Fruit fly (Drosophila melanogaster) whole organism, embryonic: ENCODE data around the gene Syt1.

Experiments used
- ATbp ChIP-seq: fragments of 200-800 bp; sonication (Bioruptor generic); optimal IDR thresholded peaks from 2 replicates; lab custom pipeline; 2017; ENCODE audit warnings: missing biosample characterization, mild to moderate bottlenecking, missing genetic modification characterization, missing genetic modification reagents
- Antp ChIP-seq: fragments of 200-800 bp; sonication (Bioruptor generic); optimal IDR thresholded peaks from 3 replicates; lab custom pipeline; 2016; ENCODE audit warnings: missing biosample characterization, missing genetic modification characterization
- Atf3 ChIP-seq: fragments of 200-800 bp; sonication (Bioruptor generic); optimal IDR thresholded peaks from 3 replicates; lab custom pipeline; 2016; ENCODE audit warnings: missing biosample characterization, missing genetic modification characterization
- Bgb ChIP-seq: fragments of 200-800 bp; sonication (Bioruptor generic); IDR thresholded peaks from 2 replicates; pipeline ENCODE4 v1.3.6; 2022; ENCODE audit warnings: missing biosample characterization, missing genetic modification characterization; ENCODE audit not compliant: partially characterized antibody
- CG10321 ChIP-seq: fragments of 200-800 bp; sonication (Bioruptor generic); IDR thresholded peaks from 2 replicates; pipeline ENCODE4 v1.3.6; 2022; ENCODE audit warnings: missing biosample characterization, missing genetic modification characterization
- CG1233 ChIP-seq: fragments of 200-800 bp; sonication (Bioruptor generic); optimal IDR thresholded peaks from 4 replicates; lab custom pipeline; 2018; ENCODE audit warnings: missing biosample characterization, mild to moderate bottlenecking, missing genetic modification characterization
- CG12391 ChIP-seq: fragments of 200-800 bp; sonication (Bioruptor generic); optimal IDR thresholded peaks from 3 replicates; lab custom pipeline; 2018; ENCODE audit warnings: missing biosample characterization, mild to moderate bottlenecking, missing genetic modification characterization, moderate library complexity
- CG15601 ChIP-seq: fragments of 200-800 bp; sonication (Bioruptor generic); optimal IDR thresholded peaks from 3 replicates; lab custom pipeline; 2019; ENCODE audit warnings: missing biosample characterization, mild to moderate bottlenecking, missing genetic modification characterization, moderate library complexity
- CG17186 ChIP-seq: fragments of 200-800 bp; sonication (Bioruptor generic); optimal IDR thresholded peaks from 3 replicates; lab custom pipeline; 2017; ENCODE audit warnings: missing biosample characterization, missing genetic modification reagents, missing genetic modification characterization
- CG17612 ChIP-seq: fragments of 200-800 bp; sonication (Bioruptor generic); IDR thresholded peaks from 2 replicates; pipeline ENCODE4 v1.3.6; 2022; ENCODE audit warnings: missing biosample characterization, missing genetic modification characterization
- CG18764 ChIP-seq: fragments of 200-800 bp; sonication (Bioruptor generic); optimal IDR thresholded peaks from 3 replicates; lab custom pipeline; 2016; ENCODE audit warnings: missing biosample characterization, missing genetic modification characterization
- CG3163 ChIP-seq: fragments of 200-800 bp; sonication (Bioruptor generic); optimal IDR thresholded peaks from 3 replicates; lab custom pipeline; 2016; ENCODE audit warnings: missing biosample characterization, missing genetic modification characterization
- CG5953 ChIP-seq: fragments of 200-800 bp; sonication (Bioruptor generic); IDR thresholded peaks from 2 replicates; pipeline ENCODE4 v1.3.6; 2022; ENCODE audit warnings: missing biosample characterization, missing genetic modification characterization
- CG6683 ChIP-seq: fragments of 200-800 bp; sonication (Bioruptor generic); optimal IDR thresholded peaks from 2 replicates; lab custom pipeline; 2017; ENCODE audit warnings: missing biosample characterization, mild to moderate bottlenecking, missing genetic modification characterization, missing genetic modification reagents
- CG6689 ChIP-seq: fragments of 200-800 bp; sonication (Bioruptor generic); IDR thresholded peaks from 2 replicates; pipeline ENCODE4 v1.3.6; 2022; ENCODE audit warnings: missing biosample characterization, missing genetic modification characterization
- CG7357 ChIP-seq: fragments of 200-800 bp; sonication (Bioruptor generic); IDR thresholded peaks from 3 replicates; pipeline ENCODE4 v1.3.6; 2022; ENCODE audit warnings: missing biosample characterization, missing genetic modification characterization
- Fer1 ChIP-seq: fragments of 200-800 bp; sonication (Bioruptor generic); optimal IDR thresholded peaks from 2 replicates; lab custom pipeline; 2017; ENCODE audit warnings: missing biosample characterization, mild to moderate bottlenecking, missing genetic modification characterization
- Fer3 ChIP-seq: fragments of 200-800 bp; sonication (Bioruptor generic); optimal IDR thresholded peaks from 2 replicates; lab custom pipeline; 2018; ENCODE audit warnings: missing biosample characterization, mild to moderate bottlenecking, missing genetic modification characterization, moderate library complexity
- HLH3B ChIP-seq: fragments of 200-800 bp; sonication (Bioruptor generic); IDR thresholded peaks from 2 replicates; pipeline ENCODE4 v1.3.6; 2022; ENCODE audit warnings: missing biosample characterization, missing genetic modification characterization
- HLHmδ ChIP-seq: fragments of 200-800 bp; sonication (Bioruptor generic); optimal IDR thresholded peaks from 2 replicates; lab custom pipeline; 2018; ENCODE audit warnings: missing biosample characterization, mild to moderate bottlenecking, missing genetic modification characterization, moderate library complexity
- MBD-R2 ChIP-seq: fragments of 200-800 bp; sonication (Bioruptor generic); IDR thresholded peaks from 2 replicates; pipeline ENCODE4 v1.3.6; 2022; ENCODE audit warnings: missing biosample characterization, missing genetic modification characterization
- NC2β ChIP-seq: fragments of 200-800 bp; sonication (Bioruptor generic); optimal IDR thresholded peaks from 2 replicates; lab custom pipeline; 2016; ENCODE audit warnings: missing biosample characterization, missing genetic modification characterization
- Oaz ChIP-seq: fragments of 200-800 bp; sonication (Bioruptor generic); IDR thresholded peaks from 2 replicates; pipeline ENCODE4 v1.3.6; 2022; ENCODE audit warnings: missing biosample characterization, missing genetic modification characterization
- Ptx1 ChIP-seq: fragments of 200-800 bp; sonication (Bioruptor generic); IDR thresholded peaks from 2 replicates; pipeline ENCODE4 v1.3.6; 2022; ENCODE audit warnings: missing biosample characterization, missing genetic modification characterization
- Spps ChIP-seq: fragments of 200-800 bp; sonication (Bioruptor generic); optimal IDR thresholded peaks from 2 replicates; lab custom pipeline; 2018; ENCODE audit warnings: missing biosample characterization, mild to moderate bottlenecking, missing genetic modification characterization
- Trl ChIP-seq, 3 experiments: fragments of >200 bp in 2 of 3; fragments of 200-800 bp in 1 of 3; sonication (Bioruptor generic) in 1 of 3; optimal IDR thresholded peaks; 2 replicates in 1 of 3; 3 replicates in 2 of 3; lab custom pipeline; 2016 to 2017; ENCODE audit warnings: missing biosample characterization in 1 of 3, missing genetic modification characterization in 1 of 3
- Vsx1 ChIP-seq: fragments of 200-800 bp; sonication (Bioruptor generic); optimal IDR thresholded peaks from 2 replicates; lab custom pipeline; 2017; ENCODE audit warnings: missing biosample characterization, mild to moderate bottlenecking, missing genetic modification characterization, missing genetic modification reagents
- bcd ChIP-seq: fragments of 200-800 bp; sonication (Bioruptor generic); optimal IDR thresholded peaks from 2 replicates; lab custom pipeline; 2017; ENCODE audit warnings: missing biosample characterization, mild to moderate bottlenecking, missing genetic modification characterization
- btn ChIP-seq: fragments of 200-800 bp; sonication (Bioruptor generic); optimal IDR thresholded peaks from 2 replicates; lab custom pipeline; 2016; ENCODE audit warnings: missing biosample characterization, missing genetic modification characterization
- chif ChIP-seq, 2 experiments: fragments of 200-800 bp; sonication (Bioruptor generic); optimal IDR thresholded peaks; 3 replicates each; lab custom pipeline; 2016; ENCODE audit warnings: missing biosample characterization in 2 of 2, missing genetic modification characterization in 2 of 2
- chinmo ChIP-seq: fragments of 200-800 bp; sonication (Bioruptor generic); IDR thresholded peaks from 4 replicates; pipeline ENCODE4 v1.3.6; 2022; ENCODE audit warnings: missing biosample characterization, missing genetic modification characterization; ENCODE audit not compliant: partially characterized antibody
- ci ChIP-seq: fragments of 200-800 bp; sonication (Bioruptor generic); IDR thresholded peaks from 3 replicates; pipeline ENCODE4 v1.3.6; 2022; ENCODE audit warnings: missing biosample characterization, missing genetic modification characterization
- crol ChIP-seq: fragments of 200-800 bp; sonication (Bioruptor generic); IDR thresholded peaks from 2 replicates; pipeline ENCODE4 v1.3.6; 2022; ENCODE audit warnings: missing biosample characterization, missing genetic modification characterization
- danr ChIP-seq: fragments of 200-800 bp; sonication (Bioruptor generic); IDR thresholded peaks from 2 replicates; pipeline ENCODE4 v1.3.6; 2022; ENCODE audit warnings: missing biosample characterization, missing genetic modification characterization
- dmrt11E ChIP-seq: fragments of 200-800 bp; sonication (Bioruptor generic); optimal IDR thresholded peaks from 3 replicates; lab custom pipeline; 2018; ENCODE audit warnings: missing biosample characterization, mild to moderate bottlenecking, missing genetic modification characterization, moderate library complexity
- emc ChIP-seq: fragments of 200-800 bp; sonication (Bioruptor generic); optimal IDR thresholded peaks from 2 replicates; lab custom pipeline; 2016; ENCODE audit warnings: missing biosample characterization, missing genetic modification characterization
- grau ChIP-seq: fragments of 200-800 bp; optimal IDR thresholded peaks from 3 replicates; lab custom pipeline; 2019; ENCODE audit warnings: missing biosample characterization, mild to moderate bottlenecking, missing genetic modification characterization, moderate library complexity
- her ChIP-seq: fragments of 200-800 bp; sonication (Bioruptor generic); optimal IDR thresholded peaks from 2 replicates; lab custom pipeline; 2016; ENCODE audit warnings: missing biosample characterization, missing genetic modification characterization
- hth ChIP-seq: fragments of >200 bp; optimal IDR thresholded peaks from 2 replicates; lab custom pipeline; 2017; ENCODE audit warnings: inconsistent platforms
- lab ChIP-seq: fragments of 200-800 bp; sonication (Bioruptor generic); optimal IDR thresholded peaks from 3 replicates; lab custom pipeline; 2017; ENCODE audit warnings: missing biosample characterization, missing genetic modification characterization, mild to moderate bottlenecking, moderate library complexity, missing genetic modification reagents
- nau ChIP-seq: fragments of 200-800 bp; sonication (Bioruptor generic); optimal IDR thresholded peaks from 3 replicates; lab custom pipeline; 2017; ENCODE audit warnings: missing biosample characterization, mild to moderate bottlenecking, missing genetic modification characterization, missing genetic modification reagents
- nmo ChIP-seq: fragments of 200-800 bp; sonication (Bioruptor generic); optimal IDR thresholded peaks from 2 replicates; lab custom pipeline; 2018; ENCODE audit warnings: missing biosample characterization, mild to moderate bottlenecking, missing genetic modification characterization, moderate library complexity
- pzg ChIP-seq: fragments of 200-800 bp; sonication (Bioruptor generic); optimal IDR thresholded peaks from 3 replicates; lab custom pipeline; 2018; ENCODE audit warnings: missing biosample characterization, mild to moderate bottlenecking, missing genetic modification characterization, moderate library complexity
- ranshi ChIP-seq: fragments of 200-800 bp; sonication (Bioruptor generic); IDR thresholded peaks from 2 replicates; pipeline ENCODE4 v1.3.6; 2022; ENCODE audit warnings: missing biosample characterization, missing genetic modification characterization
- ro ChIP-seq: fragments of 200-800 bp; sonication (Bioruptor generic); IDR thresholded peaks from 2 replicates; pipeline ENCODE4 v1.3.6; 2022; ENCODE audit warnings: missing biosample characterization, missing genetic modification characterization
- sd ChIP-seq: fragments of 200-800 bp; sonication (Bioruptor generic); optimal IDR thresholded peaks from 3 replicates; lab custom pipeline; 2018; ENCODE audit warnings: missing biosample characterization, mild to moderate bottlenecking, missing genetic modification characterization, moderate library complexity
- sens-2 ChIP-seq: fragments of 200-800 bp; sonication (Bioruptor generic); IDR thresholded peaks from 2 replicates; pipeline ENCODE4 v1.3.6; 2022; ENCODE audit warnings: missing biosample characterization, missing genetic modification characterization
- slbo ChIP-seq: fragments of 200-800 bp; sonication (Bioruptor generic); IDR thresholded peaks from 2 replicates; pipeline ENCODE4 v1.3.6; 2022; ENCODE audit warnings: missing biosample characterization, missing genetic modification characterization
- tin ChIP-seq: fragments of 200-800 bp; sonication (Bioruptor generic); optimal IDR thresholded peaks from 3 replicates; lab custom pipeline; 2016; ENCODE audit warnings: missing biosample characterization, missing genetic modification characterization
- zen2 ChIP-seq: fragments of 200-800 bp; sonication (Bioruptor generic); IDR thresholded peaks from 3 replicates; pipeline ENCODE4 v1.3.6; 2022; ENCODE audit warnings: missing biosample characterization, missing genetic modification characterization; ENCODE audit not compliant: partially characterized antibody

The Syt1 gene

dm6 chr2L:2769476-2770185 lies 30.1 kb downstream of the Syt1 start, which contains the start of the genes colt and HINT1 (continued):
- TF ChIP-seq nmo (GFP tag; lab: Kevin White, UChicago): peak; percentile 58
- TF ChIP-seq emc (GFP tag; lab: Kevin White, UChicago): no peak
- TF ChIP-seq hth (lab: Kevin White, UChicago): no peak
- no peak for TF ChIP-seq nau (GFP tag; lab: Kevin White, UChicago)
- peak; percentile 29 for TF ChIP-seq CG12391 (tag; lab: Kevin White, UChicago)
- TF ChIP-seq sens-2 (GFP tag; lab: Robert Waterston, UW): no peak
- TF ChIP-seq Trl (optimal IDR thresholded peaks at IDR 0.05; lab: Kevin White, UChicago): no peak
- no peak for TF ChIP-seq Trl (GFP tag; optimal IDR thresholded peaks at IDR 0.05; lab: Kevin White, UChicago)
- peak; percentile 99 for TF ChIP-seq her (GFP tag; lab: Kevin White, UChicago)
- no peak for TF ChIP-seq CG5953 (GFP tag; lab: Robert Waterston, UW)
- TF ChIP-seq Antp: no peak
- TF ChIP-seq Spps (tag; lab: Kevin White, UChicago): no peak
- no peak for TF ChIP-seq Bgb (GFP tag; lab: Robert Waterston, UW)
- TF ChIP-seq danr: no peak
- TF ChIP-seq ATbp (GFP tag; lab: Kevin White, UChicago): no peak
- TF ChIP-seq CG6683 (GFP tag; lab: Kevin White, UChicago): no peak
- TF ChIP-seq ro (GFP tag; lab: Robert Waterston, UW): no peak
- TF ChIP-seq CG17186 (GFP tag; lab: Kevin White, UChicago): peak; percentile 45
- TF ChIP-seq pzg (GFP tag; lab: Kevin White, UChicago): peak; percentile 85
- TF ChIP-seq CG10321 (GFP tag; lab: Robert Waterston, UW): no peak
- TF ChIP-seq bcd (GFP tag; lab: Kevin White, UChicago): no peak
- TF ChIP-seq CG17612: no peak
- peak; percentile 38 for TF ChIP-seq grau (tag; lab: Kevin White, UChicago)
- TF ChIP-seq NC2β (GFP tag; lab: Kevin White, UChicago): no peak
- no peak for TF ChIP-seq ranshi (GFP tag; lab: Robert Waterston, UW)
- TF ChIP-seq Atf3 (GFP tag; lab: Kevin White, UChicago): no peak
- no peak for TF ChIP-seq CG3163 (GFP tag; lab: Kevin White, UChicago)
- no peak for TF ChIP-seq Ptx1
- no peak for TF ChIP-seq HLHmδ
- peak; percentile 6 for TF ChIP-seq dmrt11E (tag; lab: Kevin White, UChicago)
- no peak for TF ChIP-seq HLH3B
- no peak for TF ChIP-seq zen2 (GFP tag; lab: Robert Waterston, UW)
- TF ChIP-seq CG1233 (GFP tag; lab: Kevin White, UChicago): no peak
- peak; percentile 9; the same call in 1 of the 2 replicates for TF ChIP-seq slbo (GFP tag; lab: Robert Waterston, UW)
- 0 out of 4 replicates have a peak, but pooled peaks have one; percentile 46 for TF ChIP-seq chinmo (GFP tag; lab: Robert Waterston, UW)
- TF ChIP-seq CG15601 (tag; lab: Kevin White, UChicago): peak; percentile 49
- TF ChIP-seq Oaz (GFP tag; lab: Robert Waterston, UW): no peak
- TF ChIP-seq Fer1 (GFP tag; lab: Kevin White, UChicago): peak; percentile 32
- no peak for TF ChIP-seq CG18764 (GFP tag; lab: Kevin White, UChicago)
- TF ChIP-seq crol (GFP tag; lab: Robert Waterston, UW): no peak
- no peak for TF ChIP-seq tin (GFP tag; lab: Kevin White, UChicago)
- TF ChIP-seq btn (GFP tag; lab: Kevin White, UChicago): no peak
- TF ChIP-seq ci: no peak
- peak; percentile 18; the same call in 1 of the 2 replicates for TF ChIP-seq CG6689
- TF ChIP-seq chif (GFP tag; optimal IDR thresholded peaks at IDR 0.05; lab: Kevin White, UChicago): no peak
- TF ChIP-seq Fer3 (tag; lab: Kevin White, UChicago): no peak
- peak; percentile 84 for TF ChIP-seq sd (tag; lab: Kevin White, UChicago)
- peak; percentile 96 for TF ChIP-seq MBD-R2 (GFP tag; lab: Robert Waterston, UW)
- peak; percentile 59 for TF ChIP-seq Vsx1
- no peak for TF ChIP-seq CG7357 (GFP tag; lab: Robert Waterston, UW)
- peak; percentile 15 for TF ChIP-seq lab (GFP tag; lab: Kevin White, UChicago)
